Fruit fly (Drosophila melanogaster) whole organism, wandering third instar larva: Measurements from ENCODE around the gene CCT2.

Experiments used
- GATAd ChIP-seq: sonication (Bioruptor generic); optimal IDR thresholded peaks from 2 replicates; lab custom pipeline; 2016; ENCODE audit warnings: missing biosample characterization, missing genetic modification characterization
- Jra ChIP-seq: sonication (Bioruptor generic); optimal IDR thresholded peaks from 2 replicates; lab custom pipeline; 2016; ENCODE audit warnings: missing biosample characterization, missing genetic modification characterization
- psq ChIP-seq: fragments of 200-800 bp; sonication (Bioruptor generic); optimal IDR thresholded peaks from 3 replicates; lab custom pipeline; 2017; ENCODE audit warnings: missing biosample characterization, mild to moderate bottlenecking, missing genetic modification characterization, moderate library complexity
- usp ChIP-seq: fragments of >200 bp; optimal IDR thresholded peaks from 2 replicates; lab custom pipeline; 2017; ENCODE audit warnings: missing biosample characterization, missing genetic modification characterization

DNA sequence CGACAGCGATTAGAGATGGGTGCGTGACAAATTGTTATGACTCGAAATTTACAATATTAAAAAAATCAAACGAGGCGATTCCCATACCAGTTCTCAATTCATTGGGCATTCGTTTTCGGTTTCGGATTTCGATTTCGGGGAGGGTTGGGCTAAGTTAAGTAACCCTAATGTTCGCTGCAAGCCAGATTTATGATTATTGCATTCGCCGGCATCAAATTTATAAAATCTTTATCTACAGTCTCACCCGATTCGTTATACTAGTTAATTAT, 38.6 kb downstream of the CCT2 start:
- no peak for TF ChIP-seq GATAd (GFP tag; lab: Kevin White, UChicago)
- no peak for TF ChIP-seq psq
- TF ChIP-seq usp (GFP tag; lab: Kevin White, UChicago), result no peak
- TF ChIP-seq Jra (GFP tag; lab: Kevin White, UChicago), result no peak
